Worm (Caenorhabditis elegans): ENCODE data around the gene mex-6.

Gene mex-6

DNA sequence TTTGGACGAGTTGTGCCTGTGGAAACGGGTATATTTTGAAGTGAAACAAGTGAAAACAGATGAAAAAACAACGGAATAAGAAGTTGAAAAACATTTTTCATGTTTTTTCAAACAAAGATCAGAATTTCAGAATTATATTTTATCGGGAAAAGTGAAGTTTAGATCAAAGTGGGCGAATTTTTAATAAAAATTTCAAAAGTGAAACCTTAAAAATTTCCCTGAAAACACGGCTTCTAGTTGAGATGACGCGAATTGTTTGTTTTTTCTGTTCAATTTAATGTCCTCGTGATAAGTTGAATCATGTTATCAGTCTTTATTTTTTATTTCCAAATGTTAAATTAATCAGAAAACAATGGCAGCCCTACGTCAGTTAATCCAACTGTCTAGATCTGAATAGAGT lies 16.8 kb upstream of the mex-6 start, which contains the start of gene gcy-3:
Gene gcy-3 (minus strand): TSS at position 101 of the 400 bp plus-strand sequence.
- TF ChIP-seq nhr-2 (tag; optimal IDR thresholded peaks at IDR 0.05), result no peak
- TF ChIP-seq mab-5 (tag; optimal IDR thresholded peaks at IDR 0.05), result no peak
- no peak for TF ChIP-seq nhr-28 (tag; optimal IDR thresholded peaks at IDR 0.05)
- no peak for TF ChIP-seq mep-1 (tag; optimal IDR thresholded peaks at IDR 0.05)
- TF ChIP-seq snpc-4 (tag; optimal IDR thresholded peaks at IDR 0.05), result no peak
- no peak for TF ChIP-seq nhr-76 (tag; optimal IDR thresholded peaks at IDR 0.05)
- no peak for TF ChIP-seq mls-2 (tag; optimal IDR thresholded peaks at IDR 0.05)
- TF ChIP-seq cnd-1 (tag; optimal IDR thresholded peaks at IDR 0.05), result no peak
- TF ChIP-seq ceh-43 (GFP tag; optimal IDR thresholded peaks at IDR 0.05), result no peak
- TF ChIP-seq ceh-83 (GFP tag; optimal IDR thresholded peaks at IDR 0.05), result no peak
- TF ChIP-seq elt-3 (tag; optimal IDR thresholded peaks at IDR 0.05), result no peak
- TF ChIP-seq M03D4.4 (tag; optimal IDR thresholded peaks at IDR 0.05), result no peak
- TF ChIP-seq drap-1 (GFP tag; optimal IDR thresholded peaks at IDR 0.05), result no peak

DNA sequence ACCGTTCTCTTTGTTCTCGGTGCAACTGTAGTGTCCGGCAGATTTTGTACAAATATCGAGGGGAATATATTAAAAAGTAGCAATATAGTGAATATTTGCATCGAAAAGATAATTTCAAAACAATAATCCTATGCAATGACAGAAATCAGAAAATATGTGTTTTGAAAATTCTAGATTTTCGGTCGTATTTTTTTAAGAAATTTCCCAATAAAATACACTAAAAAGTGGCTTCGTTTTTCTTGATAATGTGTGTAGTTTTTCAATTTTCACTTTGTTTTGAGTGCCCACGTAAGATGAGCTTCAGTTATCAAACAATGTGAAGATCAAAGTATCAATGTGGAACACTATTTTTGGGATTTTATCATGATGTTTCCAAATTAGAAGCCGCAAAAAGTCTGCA lies 7.1 kb upstream of the mex-6 start, which contains the start of gene gcy-1:
Gene gcy-1 (minus strand): TSS at position 101 of the 400 bp plus-strand sequence.
- TF ChIP-seq tbx-8 (GFP tag; optimal IDR thresholded peaks at IDR 0.05) (no peak), ceh-43 (GFP tag; optimal IDR thresholded peaks at IDR 0.05) (no peak), unc-62 (GFP tag; optimal IDR thresholded peaks at IDR 0.05) (no peak), ztf-11 (tag; optimal IDR thresholded peaks at IDR 0.05) (no peak), M03D4.4 (tag; optimal IDR thresholded peaks at IDR 0.05) (no peak), mab-5 (tag; optimal IDR thresholded peaks at IDR 0.05) (no peak), drap-1 (GFP tag; optimal IDR thresholded peaks at IDR 0.05) (no peak), lin-13 (tag; optimal IDR thresholded peaks at IDR 0.05) (no peak), lsy-2 (tag; optimal IDR thresholded peaks at IDR 0.05) (no peak), nhr-76 (tag; optimal IDR thresholded peaks at IDR 0.05) (no peak), unc-120 (tag; optimal IDR thresholded peaks at IDR 0.05; ENCODE audit: poor library complexity, severe bottlenecking) (no peak)

DNA sequence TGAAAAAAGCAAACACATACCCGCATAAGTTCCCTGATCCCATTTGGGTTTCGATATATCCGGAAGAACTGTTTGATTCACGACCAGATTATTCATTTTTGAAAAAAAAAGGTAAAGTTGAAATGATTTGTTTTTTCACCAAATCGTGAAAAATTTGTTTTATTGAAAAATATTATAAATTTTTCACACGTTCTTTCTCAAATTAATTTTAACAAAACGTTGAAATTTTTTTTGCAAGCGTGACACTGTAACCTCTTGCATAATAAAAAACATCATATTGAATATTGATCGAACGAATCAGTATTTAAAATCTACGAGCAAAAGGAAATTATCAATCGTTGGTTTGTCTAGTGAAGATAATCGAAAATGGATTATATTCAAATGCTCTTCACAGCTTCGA lies 5.2 kb upstream of the mex-6 start, which contains the start of the genes sfxn-1.1 and AH6.3:
Gene sfxn-1.1 (minus strand): TSS at position 101 of the 400 bp plus-strand sequence.
Gene AH6.3 (plus strand): TSS at position 275 of the 400 bp plus-strand sequence.
- TF ChIP-seq elt-3 (tag; optimal IDR thresholded peaks at IDR 0.05) (no peak), nhr-2 (tag; optimal IDR thresholded peaks at IDR 0.05) (no peak), bed-3 (GFP tag; optimal IDR thresholded peaks at IDR 0.05) (no peak), nhr-28 (tag; optimal IDR thresholded peaks at IDR 0.05) (no peak), ham-2 (GFP tag; optimal IDR thresholded peaks at IDR 0.05) (no peak), ceh-83 (GFP tag; optimal IDR thresholded peaks at IDR 0.05) (no peak), nhr-76 (tag; optimal IDR thresholded peaks at IDR 0.05) (no peak), unc-39 (tag; optimal IDR thresholded peaks at IDR 0.05) (no peak), lin-13 (tag; optimal IDR thresholded peaks at IDR 0.05) (no peak), nhr-237 (tag; optimal IDR thresholded peaks at IDR 0.05) (no peak), lsy-2 (tag; optimal IDR thresholded peaks at IDR 0.05) (no peak), ceh-43 (GFP tag; optimal IDR thresholded peaks at IDR 0.05) (no peak), cnd-1 (tag; optimal IDR thresholded peaks at IDR 0.05) (no peak), ceh-39 (tag; optimal IDR thresholded peaks at IDR 0.05) (no peak), hlh-1 (tag; optimal IDR thresholded peaks at IDR 0.05) (no peak), unc-120 (tag; optimal IDR thresholded peaks at IDR 0.05; ENCODE audit: poor library complexity, severe bottlenecking) (no peak), blmp-1 (tag; optimal IDR thresholded peaks at IDR 0.05) (no peak), sem-2 (GFP tag; optimal IDR thresholded peaks at IDR 0.05) (no peak), nhr-12 (tag; optimal IDR thresholded peaks at IDR 0.05) (no peak), lin-32 (GFP tag; optimal IDR thresholded peaks at IDR 0.05) (no peak)

DNA sequence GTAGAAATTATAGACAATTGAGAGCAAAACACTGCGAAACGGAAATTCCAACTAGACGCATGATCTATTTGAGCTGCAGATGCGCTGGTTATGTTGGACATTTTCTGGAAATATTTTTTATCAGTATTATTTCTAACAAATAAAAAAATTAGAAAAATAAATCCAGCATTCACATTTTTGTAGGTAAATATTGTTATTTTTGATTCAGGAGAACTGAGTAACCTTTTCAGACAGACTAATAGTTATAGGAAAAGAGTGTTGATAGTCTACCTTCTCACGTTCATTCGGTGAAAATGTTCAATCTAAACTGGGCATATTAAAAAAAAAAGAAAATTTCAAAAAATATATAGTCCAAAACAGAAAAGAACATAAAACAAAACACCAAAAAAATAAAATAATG lies 2.4 kb upstream of the mex-6 start, which contains the start of gene sra-1:
Gene sra-1 (minus strand): TSS at position 101 of the 400 bp plus-strand sequence.
- TF ChIP-seq nhr-237 (tag; optimal IDR thresholded peaks at IDR 0.05), result no peak
- TF ChIP-seq mep-1 (tag; optimal IDR thresholded peaks at IDR 0.05), result no peak
- no peak for TF ChIP-seq bed-3 (GFP tag; optimal IDR thresholded peaks at IDR 0.05)
- TF ChIP-seq ham-2 (GFP tag; optimal IDR thresholded peaks at IDR 0.05), result no peak
- no peak for TF ChIP-seq M03D4.4 (tag; optimal IDR thresholded peaks at IDR 0.05)
- no peak for TF ChIP-seq drap-1 (GFP tag; optimal IDR thresholded peaks at IDR 0.05)
- TF ChIP-seq zip-8 (tag; optimal IDR thresholded peaks at IDR 0.05), result no peak
- no peak for TF ChIP-seq cnd-1 (tag; optimal IDR thresholded peaks at IDR 0.05)

DNA sequence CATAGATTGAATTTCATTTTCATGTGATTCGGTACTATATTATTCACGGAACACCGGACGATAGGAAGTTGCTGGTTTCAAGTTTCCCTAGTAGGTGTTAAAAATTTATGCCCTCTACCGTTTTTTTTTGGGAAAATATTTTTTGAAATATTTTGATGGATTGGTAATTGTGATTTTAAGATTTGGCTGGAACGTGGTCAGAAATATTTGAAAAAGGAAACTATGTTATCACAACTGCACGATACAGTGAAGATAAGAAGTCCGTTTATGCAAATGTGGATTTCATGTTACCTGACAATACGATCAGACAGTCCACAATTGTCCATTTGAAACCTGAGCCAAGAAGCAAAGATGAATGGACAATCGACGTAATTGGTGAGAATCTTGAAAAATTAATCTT lies 988 bp upstream of the mex-6 start, which contains the start of gene AH6.17:
Gene AH6.17 (plus strand): TSS at position 185 of the 400 bp plus-strand sequence.
- no peak for TF ChIP-seq mab-5 (tag; optimal IDR thresholded peaks at IDR 0.05)
- TF ChIP-seq tbx-8 (GFP tag; optimal IDR thresholded peaks at IDR 0.05), result no peak
- no peak for TF ChIP-seq ceh-43 (GFP tag; optimal IDR thresholded peaks at IDR 0.05)
- TF ChIP-seq unc-39 (tag; optimal IDR thresholded peaks at IDR 0.05), result no peak
- TF ChIP-seq hlh-1 (tag; optimal IDR thresholded peaks at IDR 0.05), result no peak
- TF ChIP-seq ceh-39 (tag; optimal IDR thresholded peaks at IDR 0.05), result no peak
- TF ChIP-seq nhr-12 (tag; optimal IDR thresholded peaks at IDR 0.05), result no peak
- no peak for TF ChIP-seq nhr-76 (tag; optimal IDR thresholded peaks at IDR 0.05)
- TF ChIP-seq unc-120 (tag; optimal IDR thresholded peaks at IDR 0.05; ENCODE audit: poor library complexity, severe bottlenecking), result no peak
- TF ChIP-seq pha-4 (tag; optimal IDR thresholded peaks at IDR 0.05), result no peak
- no peak for TF ChIP-seq mep-1 (tag; optimal IDR thresholded peaks at IDR 0.05)
- no peak for TF ChIP-seq flh-1 (GFP tag; optimal IDR thresholded peaks at IDR 0.05)
- no peak for TF ChIP-seq ztf-11 (tag; optimal IDR thresholded peaks at IDR 0.05)
- no peak for TF ChIP-seq nhr-237 (tag; optimal IDR thresholded peaks at IDR 0.05)
- no peak for TF ChIP-seq elt-3 (tag; optimal IDR thresholded peaks at IDR 0.05)
- no peak for TF ChIP-seq ces-1 (GFP tag; optimal IDR thresholded peaks at IDR 0.05)

All from whole organism, mixed stage, embryonic.